Fruit fly (Drosophila melanogaster) whole organism, embryonic: ENCODE measurements around the gene alpha-Est8.

Source experiments
- ATbp ChIP-seq: fragments of 200-800 bp; sonication (Bioruptor generic); optimal IDR thresholded peaks from 2 replicates; lab custom pipeline; 2017; ENCODE audit warnings: missing biosample characterization, mild to moderate bottlenecking, missing genetic modification characterization, missing genetic modification reagents
- CG1233 ChIP-seq: fragments of 200-800 bp; sonication (Bioruptor generic); optimal IDR thresholded peaks from 4 replicates; lab custom pipeline; 2018; ENCODE audit warnings: missing biosample characterization, mild to moderate bottlenecking, missing genetic modification characterization
- CG15479 ChIP-seq: fragments of 200-800 bp; sonication (Bioruptor generic); optimal IDR thresholded peaks from 3 replicates; lab custom pipeline; 2019; ENCODE audit warnings: missing biosample characterization, mild to moderate bottlenecking, missing genetic modification characterization, moderate library complexity
- CG1792 ChIP-seq: fragments of 200-800 bp; sonication (Bioruptor generic); optimal IDR thresholded peaks from 2 replicates; lab custom pipeline; 2016; ENCODE audit warnings: missing biosample characterization, missing genetic modification characterization
- CG18599 ChIP-seq: fragments of 200-800 bp; sonication (Bioruptor generic); optimal IDR thresholded peaks from 3 replicates; lab custom pipeline; 2017; ENCODE audit warnings: missing biosample characterization, missing genetic modification characterization, mild to moderate bottlenecking, moderate library complexity, missing genetic modification reagents
- CG2129 ChIP-seq: fragments of 200-800 bp; sonication (Bioruptor generic); IDR thresholded peaks from 2 replicates; pipeline ENCODE4 v1.3.6; 2022; ENCODE audit warnings: missing biosample characterization, missing genetic modification characterization; ENCODE audit not compliant: partially characterized antibody
- CG2712 ChIP-seq: fragments of 200-800 bp; optimal IDR thresholded peaks from 3 replicates; lab custom pipeline; 2019; ENCODE audit warnings: missing biosample characterization, mild to moderate bottlenecking, missing genetic modification characterization, moderate library complexity
- CG2889 ChIP-seq: fragments of 200-800 bp; sonication (Bioruptor generic); IDR thresholded peaks from 3 replicates; pipeline ENCODE4 v1.3.6; 2022; ENCODE audit warnings: missing biosample characterization, missing genetic modification characterization
- CG31224 ChIP-seq: fragments of 200-800 bp; sonication (Bioruptor generic); IDR thresholded peaks from 2 replicates; pipeline ENCODE4 v1.3.6; 2022; ENCODE audit warnings: missing biosample characterization, missing genetic modification characterization
- CG31365 ChIP-seq: fragments of 200-800 bp; sonication (Bioruptor generic); optimal IDR thresholded peaks from 2 replicates; lab custom pipeline; 2018; ENCODE audit warnings: missing biosample characterization, mild to moderate bottlenecking, missing genetic modification characterization
- CG34224 ChIP-seq: fragments of 200-800 bp; sonication (Bioruptor generic); IDR thresholded peaks from 3 replicates; pipeline ENCODE4 v1.3.6; 2022; ENCODE audit warnings: missing biosample characterization, missing genetic modification characterization; ENCODE audit not compliant: partially characterized antibody
- CG34376 ChIP-seq: fragments of 200-800 bp; sonication (Bioruptor generic); optimal IDR thresholded peaks from 2 replicates; lab custom pipeline; 2018; ENCODE audit warnings: missing biosample characterization, mild to moderate bottlenecking, missing genetic modification characterization
- CG3995 ChIP-seq: fragments of 200-800 bp; sonication (Bioruptor generic); optimal IDR thresholded peaks from 3 replicates; lab custom pipeline; 2016; ENCODE audit warnings: missing biosample characterization, missing genetic modification characterization
- CG6175 ChIP-seq: fragments of 200-800 bp; sonication (Bioruptor generic); IDR thresholded peaks from 3 replicates; pipeline ENCODE4 v1.3.6; 2022; ENCODE audit warnings: missing biosample characterization, missing genetic modification characterization
- CG8388 ChIP-seq: fragments of 200-800 bp; sonication (Bioruptor generic); optimal IDR thresholded peaks from 2 replicates; lab custom pipeline; 2019; ENCODE audit warnings: missing biosample characterization, mild to moderate bottlenecking, missing genetic modification characterization, moderate library complexity
- CG9437 ChIP-seq: fragments of 200-800 bp; sonication (Bioruptor generic); optimal IDR thresholded peaks from 2 replicates; lab custom pipeline; 2018; ENCODE audit warnings: missing biosample characterization, mild to moderate bottlenecking, missing genetic modification characterization
- CG9727 ChIP-seq: fragments of 200-800 bp; sonication (Bioruptor generic); optimal IDR thresholded peaks from 3 replicates; lab custom pipeline; 2017; ENCODE audit warnings: missing biosample characterization, mild to moderate bottlenecking, missing genetic modification characterization
- Dbx ChIP-seq: fragments of 200-800 bp; sonication (Bioruptor generic); IDR thresholded peaks from 3 replicates; pipeline ENCODE4 v1.3.6; 2022; ENCODE audit warnings: missing biosample characterization, missing genetic modification characterization
- Dll ChIP-seq: fragments of 200-800 bp; sonication (Bioruptor generic); IDR thresholded peaks from 4 replicates; pipeline ENCODE4 v1.3.6; 2022; ENCODE audit warnings: missing biosample characterization, missing genetic modification characterization; ENCODE audit not compliant: partially characterized antibody
- E2f2 ChIP-seq: fragments of 200-800 bp; sonication (Bioruptor generic); IDR thresholded peaks from 2 replicates; pipeline ENCODE4 v1.3.6; 2022; ENCODE audit warnings: missing biosample characterization, missing genetic modification characterization
- Hr78 ChIP-seq, 2 experiments: fragments of 200-800 bp in 1 of 2; fragments of >200 bp in 1 of 2; sonication (Bioruptor generic) in 1 of 2; optimal IDR thresholded peaks; 2 replicates each; lab custom pipeline; 2017 to 2019; ENCODE audit warnings: missing biosample characterization in 2 of 2, missing genetic modification characterization in 2 of 2, mild to moderate bottlenecking in 1 of 2, moderate library complexity in 1 of 2
- Meics ChIP-seq: fragments of 200-800 bp; sonication (Bioruptor generic); optimal IDR thresholded peaks from 2 replicates; lab custom pipeline; 2017; ENCODE audit warnings: missing biosample characterization, mild to moderate bottlenecking, missing genetic modification characterization
- Ravus ChIP-seq: fragments of 200-800 bp; sonication (Bioruptor generic); IDR thresholded peaks from 2 replicates; pipeline ENCODE4 v1.3.6; 2022; ENCODE audit warnings: missing biosample characterization, missing genetic modification characterization
- ara ChIP-seq: fragments of 200-800 bp; sonication (Bioruptor generic); IDR thresholded peaks from 2 replicates; pipeline ENCODE4 v1.3.6; 2022; ENCODE audit warnings: missing biosample characterization, missing genetic modification characterization
- cas ChIP-seq: fragments of 200-800 bp; sonication (Bioruptor generic); IDR thresholded peaks from 2 replicates; pipeline ENCODE4 v1.3.6; 2022; ENCODE audit warnings: missing biosample characterization, missing genetic modification characterization
- caup ChIP-seq: fragments of 200-800 bp; sonication (Bioruptor generic); optimal IDR thresholded peaks from 3 replicates; lab custom pipeline; 2017; ENCODE audit warnings: missing biosample characterization, mild to moderate bottlenecking, missing genetic modification characterization, moderate library complexity; ENCODE audit not compliant: severe bottlenecking
- crp ChIP-seq, 2 experiments: fragments of 200-800 bp; sonication (Bioruptor generic); optimal IDR thresholded peaks; 2 replicates in 1 of 2; 3 replicates in 1 of 2; lab custom pipeline; 2017; ENCODE audit warnings: missing biosample characterization in 2 of 2, missing genetic modification characterization in 2 of 2, mild to moderate bottlenecking in 1 of 2, moderate library complexity in 1 of 2
- exex ChIP-seq: fragments of 200-800 bp; sonication (Bioruptor generic); optimal IDR thresholded peaks from 4 replicates; lab custom pipeline; 2018; ENCODE audit warnings: missing biosample characterization, mild to moderate bottlenecking, missing genetic modification characterization, moderate library complexity
- gcm ChIP-seq: fragments of 200-800 bp; sonication (Bioruptor generic); optimal IDR thresholded peaks from 2 replicates; lab custom pipeline; 2019; ENCODE audit warnings: missing biosample characterization, mild to moderate bottlenecking, missing genetic modification characterization, moderate library complexity
- insv ChIP-seq, 2 experiments: fragments of 200-800 bp; sonication (Bioruptor generic); optimal IDR thresholded peaks; 3 replicates each; lab custom pipeline; 2016 to 2018; ENCODE audit warnings: missing biosample characterization in 2 of 2, missing genetic modification characterization in 2 of 2
- lov ChIP-seq, 2 experiments: fragments of 200-800 bp in 1 of 2; fragments of >200 bp in 1 of 2; sonication (Bioruptor generic) in 1 of 2; IDR thresholded peaks in 1 of 2; optimal IDR thresholded peaks in 1 of 2; 2 replicates in 1 of 2; 3 replicates in 1 of 2; pipeline versions ENCODE4 v1.3.6 to Lab custom; 2017 to 2022; ENCODE audit warnings: missing biosample characterization in 1 of 2, missing genetic modification characterization in 1 of 2
- mld ChIP-seq: fragments of 200-800 bp; sonication (Bioruptor generic); IDR thresholded peaks from 3 replicates; pipeline ENCODE4 v1.3.6; 2022; ENCODE audit warnings: missing biosample characterization, missing genetic modification characterization; ENCODE audit not compliant: partially characterized antibody
- pzg ChIP-seq: fragments of 200-800 bp; sonication (Bioruptor generic); optimal IDR thresholded peaks from 3 replicates; lab custom pipeline; 2018; ENCODE audit warnings: missing biosample characterization, mild to moderate bottlenecking, missing genetic modification characterization, moderate library complexity
- slbo ChIP-seq: fragments of 200-800 bp; sonication (Bioruptor generic); IDR thresholded peaks from 2 replicates; pipeline ENCODE4 v1.3.6; 2022; ENCODE audit warnings: missing biosample characterization, missing genetic modification characterization
- sug ChIP-seq: fragments of 200-800 bp; optimal IDR thresholded peaks from 2 replicates; lab custom pipeline; 2019; ENCODE audit warnings: missing biosample characterization, mild to moderate bottlenecking, missing genetic modification characterization, moderate library complexity
- yki ChIP-seq: fragments of >200 bp; optimal IDR thresholded peaks from 3 replicates; lab custom pipeline; 2018

Gene alpha-Est8

dm6 chr3R:7548808-7549744, 33.6 kb upstream of the alpha-Est8 start, which contains the start of gene alpha-Est1 (continued):
- TF ChIP-seq CG9727 (GFP tag; lab: Kevin White, UChicago), result no peak
- TF ChIP-seq CG34376 (GFP tag; lab: Kevin White, UChicago), result peak; percentile 29
- TF ChIP-seq CG3995 (GFP tag; lab: Kevin White, UChicago), result peak; percentile 32
- TF ChIP-seq caup, result no peak
- no peak for TF ChIP-seq gcm
- TF ChIP-seq CG15479 (GFP tag; lab: Kevin White, UChicago), result peak; percentile 39
- TF ChIP-seq CG1792, result no peak
- peak in 1 of 2 experiments; percentile 88 for TF ChIP-seq insv (GFP tag; optimal IDR thresholded peaks at IDR 0.05; lab: Kevin White, UChicago)
- no peak for TF ChIP-seq Dll (GFP tag; lab: Robert Waterston, UW)
- TF ChIP-seq crp (GFP tag; optimal IDR thresholded peaks at IDR 0.05; lab: Kevin White, UChicago), result peak in 1 of 2 experiments; percentile 24
- peak; percentile 89 for TF ChIP-seq CG31365 (tag; lab: Kevin White, UChicago)
- TF ChIP-seq sug (tag; lab: Kevin White, UChicago), result peak; percentile 94
- TF ChIP-seq CG31224, result 0 out of 2 replicates have a peak, but pooled peaks have one; percentile 6
- TF ChIP-seq exex, result peak; percentile 51
- TF ChIP-seq cas (GFP tag; lab: Robert Waterston, UW), result no peak
- no peak for TF ChIP-seq CG2712 (tag; lab: Kevin White, UChicago)
- TF ChIP-seq slbo (GFP tag; lab: Robert Waterston, UW), result 0 out of 2 replicates have a peak, but pooled peaks have one; percentile 10
- TF ChIP-seq Ravus (GFP tag; lab: Robert Waterston, UW), result no peak
- no peak for TF ChIP-seq pzg (GFP tag; lab: Kevin White, UChicago)
- no peak for TF ChIP-seq CG34224 (GFP tag; lab: Robert Waterston, UW)
- no peak for TF ChIP-seq yki (lab: Kevin White, UChicago)
- TF ChIP-seq CG2889 (GFP tag; lab: Robert Waterston, UW), result no peak
- TF ChIP-seq CG6175 (GFP tag; lab: Robert Waterston, UW), result 0 out of 3 replicates have a peak, but pooled peaks have one; percentile 33
- TF ChIP-seq CG18599 (GFP tag; lab: Kevin White, UChicago), result no peak
- TF ChIP-seq CG1233, result no peak
- TF ChIP-seq mld (GFP tag; lab: Robert Waterston, UW), result no peak
- TF ChIP-seq lov (optimal IDR thresholded peaks at IDR 0.05; lab: Kevin White, UChicago), result no peak
- no peak for TF ChIP-seq lov (GFP tag; IDR thresholded peaks at IDR 0.05; lab: Robert Waterston, UW)
- TF ChIP-seq CG2129 (GFP tag; lab: Robert Waterston, UW), result no peak
- peak in 1 of 2 experiments; percentile 15 for TF ChIP-seq Hr78 (GFP tag; optimal IDR thresholded peaks at IDR 0.05; lab: Kevin White, UChicago)
- no peak for TF ChIP-seq Dbx
- no peak for TF ChIP-seq CG8388 (GFP tag; lab: Kevin White, UChicago)
- no peak for TF ChIP-seq CG9437 (GFP tag; lab: Kevin White, UChicago)
- no peak for TF ChIP-seq ATbp
- peak; percentile 63 for TF ChIP-seq E2f2 (GFP tag; lab: Robert Waterston, UW)
- TF ChIP-seq Meics, result no peak
- TF ChIP-seq ara, result no peak
